Worm (Caenorhabditis elegans): ENCODE results near the gene wrt-2.

Gene wrt-2

DNA sequence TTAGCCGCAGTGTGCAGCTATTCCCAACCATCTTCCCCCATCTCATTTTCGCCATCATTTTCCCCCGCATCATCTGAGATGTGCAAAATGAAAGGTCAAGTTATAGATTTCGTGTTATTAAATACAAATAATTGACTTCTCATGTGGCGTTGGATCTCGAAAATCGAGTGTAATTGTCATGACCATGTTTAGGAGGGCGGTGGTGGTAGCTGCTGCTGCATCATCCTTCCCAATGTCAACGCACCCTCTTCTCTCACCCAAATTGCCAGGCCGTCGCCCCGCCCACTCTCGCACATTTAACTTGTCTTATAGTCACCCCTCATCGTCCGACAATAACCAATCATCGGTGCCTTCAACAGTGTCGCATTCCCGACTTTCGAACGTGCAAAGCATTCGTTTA lies 30.9 kb downstream of the wrt-2 start, which contains the start of gene ceh-30:
ceh-30 (plus strand) TSS at position 301 of the 400 bp plus-strand sequence.
- no peak for TF ChIP-seq mes-4 (tag; optimal IDR thresholded peaks at IDR 0.05)

DNA sequence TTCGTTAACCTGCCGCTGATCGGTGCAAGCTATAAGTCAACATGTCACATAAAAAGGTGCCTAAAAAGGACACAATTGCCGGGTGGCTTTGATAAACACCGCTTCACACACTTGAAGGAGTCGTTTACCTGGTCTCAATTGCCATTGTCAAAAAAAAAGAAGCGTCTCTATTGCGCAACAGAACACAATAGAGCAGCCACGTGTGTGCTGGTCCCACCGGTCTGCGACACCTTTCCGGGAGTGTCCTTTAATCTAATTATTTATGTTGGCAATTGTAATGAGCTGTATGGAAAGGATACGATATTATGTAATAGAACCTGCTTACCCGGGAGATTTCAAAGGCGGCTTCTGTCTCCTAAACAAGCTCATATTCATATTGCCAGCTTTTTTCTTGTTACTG lies 32.5 kb downstream of the wrt-2 start:
- TF ChIP-seq F22D6.2 (tag; optimal IDR thresholded peaks at IDR 0.05) (no peak), F55B11.4 (tag; optimal IDR thresholded peaks at IDR 0.05; ENCODE audit: borderline replicate concordance, insufficient read depth) (no peak), nfya-2 (GFP tag; IDR thresholded peaks at IDR 0.05) (no peak), B0035.1 (tag; optimal IDR thresholded peaks at IDR 0.05) (no peak)

DNA sequence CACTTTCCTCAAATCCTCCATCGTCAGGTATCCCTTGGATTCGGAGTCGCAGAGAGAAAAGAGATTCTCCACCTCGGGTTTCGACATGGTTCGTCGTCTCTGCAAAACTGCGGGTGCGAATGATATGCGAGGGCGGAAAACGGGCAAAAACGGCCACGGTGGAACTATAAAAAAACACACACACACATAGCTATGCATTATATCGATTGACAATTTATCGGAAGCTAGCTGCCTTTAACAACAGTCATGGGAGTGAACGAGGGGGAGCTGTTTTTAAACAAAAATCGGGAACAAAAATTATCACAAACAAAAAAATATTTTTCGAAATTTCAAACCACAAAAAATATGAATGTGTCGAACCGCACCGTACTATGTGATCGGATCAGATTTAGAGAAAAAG lies 34.9 kb downstream of the wrt-2 start, which contains the start of gene rsef-1:
rsef-1 (minus strand) TSS at position 101 of the 400 bp plus-strand sequence.
- no peak for TF ChIP-seq snpc-1.3 (tag; optimal IDR thresholded peaks at IDR 0.05; ENCODE audit: insufficient read depth)
- no peak for TF ChIP-seq him-1 (tag; optimal IDR thresholded peaks at IDR 0.05)
- no peak for TF ChIP-seq sptf-2 (GFP tag; optimal IDR thresholded peaks at IDR 0.05)
- no peak for TF ChIP-seq hmg-1.2 (GFP tag; IDR thresholded peaks at IDR 0.05)
- TF ChIP-seq dpff-1 (tag; optimal IDR thresholded peaks at IDR 0.05) = no peak
- TF ChIP-seq mel-28 (tag; optimal IDR thresholded peaks at IDR 0.05; ENCODE audit: borderline replicate concordance) = no peak
- no peak for TF ChIP-seq F33H1.4 (GFP tag; IDR thresholded peaks at IDR 0.05)
- no peak for TF ChIP-seq hrde-1 (tag; optimal IDR thresholded peaks at IDR 0.05; ENCODE audit: borderline replicate concordance)
- TF ChIP-seq F57C9.4 (tag; optimal IDR thresholded peaks at IDR 0.05) = no peak
- TF ChIP-seq T26A5.8 (tag; optimal IDR thresholded peaks at IDR 0.05) = no peak

DNA sequence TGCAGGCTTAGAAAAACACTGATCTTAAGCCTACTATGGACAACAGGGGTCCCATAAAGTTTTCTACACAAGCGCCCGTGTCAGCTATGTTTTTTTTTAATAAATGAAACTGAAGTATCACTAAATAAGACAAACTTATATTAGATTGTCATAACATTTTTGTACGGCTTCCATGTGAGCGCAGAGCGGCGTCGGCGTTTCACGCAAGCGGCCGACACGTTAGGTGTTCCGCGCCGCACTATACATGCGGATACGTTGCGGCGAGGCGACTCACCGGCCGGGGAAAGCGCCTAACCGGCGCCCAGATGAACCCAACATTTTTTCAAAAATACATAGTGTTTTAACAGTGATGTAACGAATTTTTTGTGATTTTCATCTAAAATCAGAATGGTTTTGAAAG lies 36.5 kb downstream of the wrt-2 start:
- TF ChIP-seq zfh-2 (GFP tag; conservative IDR thresholded peaks at IDR 0.05) = peak; percentile 44; the same call in 1 of the 2 replicates
- 0 out of 2 replicates have a peak, but pooled peaks have one; percentile 29 for TF ChIP-seq cebp-2 (GFP tag; IDR thresholded peaks at IDR 0.05)
- no peak for TF ChIP-seq snpc-4 (GFP tag; optimal IDR thresholded peaks at IDR 0.05)
- peak in 2 of 4 experiments; percentile 34 to 70 for TF ChIP-seq snpc-4 (tag; optimal IDR thresholded peaks at IDR 0.05)
- no peak for TF ChIP-seq nfyb-1 (GFP tag; IDR thresholded peaks at IDR 0.05)
- peak; percentile 5 for TF ChIP-seq snpc-1.1 (tag; optimal IDR thresholded peaks at IDR 0.05; ENCODE audit: insufficient read depth)

DNA sequence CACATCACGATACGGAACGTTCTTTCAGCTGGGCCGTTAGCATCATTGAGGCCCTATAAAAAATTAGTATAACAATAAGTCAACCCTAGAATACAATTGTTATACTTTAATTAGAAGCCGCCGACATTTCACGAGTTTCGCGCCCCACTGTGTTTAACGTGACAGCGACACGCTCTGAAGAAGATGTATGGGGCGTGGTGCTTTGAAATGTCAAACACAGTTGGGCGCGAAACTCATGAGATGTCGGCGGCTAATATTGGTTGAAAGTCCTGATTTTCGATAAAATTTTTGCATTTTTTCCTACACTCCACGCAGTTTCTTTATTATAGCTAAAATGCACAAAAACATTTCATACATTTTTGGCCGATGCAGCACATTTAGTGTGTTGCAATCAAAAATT lies 38.1 kb downstream of the wrt-2 start:
- TF ChIP-seq athp-1 (tag; optimal IDR thresholded peaks at IDR 0.05) (no peak), snpc-4 (GFP tag; optimal IDR thresholded peaks at IDR 0.05) (peak; percentile 71), snpc-4 (tag; optimal IDR thresholded peaks at IDR 0.05) (peak in 3 of 4 experiments; percentile 56 to 93 (median 87)), snpc-3.4 (tag; optimal IDR thresholded peaks at IDR 0.05) (peak; percentile 23), attf-3 (GFP tag; conservative IDR thresholded peaks at IDR 0.05) (no peak), ztf-28 (GFP tag; IDR thresholded peaks at IDR 0.05) (no peak), madf-3 (GFP tag; IDR thresholded peaks at IDR 0.05) (no peak), nhr-80 (tag; optimal IDR thresholded peaks at IDR 0.05) (no peak), lir-1 (GFP tag; conservative IDR thresholded peaks at IDR 0.05) (no peak), snpc-1.1 (tag; optimal IDR thresholded peaks at IDR 0.05; ENCODE audit: insufficient read depth) (peak; percentile 53)

DNA sequence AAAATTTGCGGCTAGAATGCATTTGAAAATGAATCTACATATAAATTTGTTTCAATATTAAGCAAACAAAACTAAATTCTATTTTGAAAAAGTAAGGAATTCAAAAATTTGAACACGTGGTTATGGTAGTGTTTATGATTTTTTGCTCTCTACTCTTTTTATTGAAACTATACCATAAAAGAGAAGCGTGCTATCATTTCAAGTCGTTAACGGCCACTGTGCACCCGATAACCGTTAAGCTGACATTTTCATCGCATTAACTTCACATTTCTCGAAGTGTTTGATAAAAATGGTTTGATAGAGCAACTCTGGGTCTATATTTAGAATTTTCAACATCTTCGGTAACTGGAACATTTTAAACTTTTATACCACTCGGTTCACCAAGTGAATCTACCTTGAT lies 39.3 kb downstream of the wrt-2 start, which contains the start of gene twk-26:
twk-26 (minus strand) TSS at position 23 of the 400 bp plus-strand sequence.
- TF ChIP-seq cebp-1 (GFP tag; IDR thresholded peaks at IDR 0.05) = no peak
- TF ChIP-seq cebp-1 (tag; optimal IDR thresholded peaks at IDR 0.05) = no peak
- peak; percentile 53 for TF ChIP-seq nhr-80 (tag; optimal IDR thresholded peaks at IDR 0.05)
